Fruit fly (Drosophila melanogaster) whole organism, adult: Measurements from ENCODE around the gene CG43078.

Experiments
- CG11617 ChIP-seq: fragments of 200-800 bp; sonication (Bioruptor generic); optimal IDR thresholded peaks from 2 replicates; lab custom pipeline; 2017; ENCODE audit warnings: mild to moderate bottlenecking, missing biosample characterization, missing genetic modification reagents, missing genetic modification characterization
- CG12768 ChIP-seq: fragments of 200-800 bp; sonication (Bioruptor generic); optimal IDR thresholded peaks from 2 replicates; lab custom pipeline; 2017; ENCODE audit warnings: missing biosample characterization, missing genetic modification characterization, mild to moderate bottlenecking, moderate library complexity, missing genetic modification reagents
- CG14711 ChIP-seq: fragments of 200-800 bp; sonication (Bioruptor generic); optimal IDR thresholded peaks from 2 replicates; lab custom pipeline; 2018; ENCODE audit warnings: missing biosample characterization, mild to moderate bottlenecking, missing genetic modification characterization, moderate library complexity
- CG1620 ChIP-seq: fragments of 200-800 bp; sonication (Bioruptor generic); optimal IDR thresholded peaks from 2 replicates; lab custom pipeline; 2016; ENCODE audit warnings: missing biosample characterization, missing genetic modification characterization
- CG33017 ChIP-seq: fragments of 200-800 bp; sonication (Bioruptor generic); optimal IDR thresholded peaks from 2 replicates; lab custom pipeline; 2018; ENCODE audit warnings: missing biosample characterization, mild to moderate bottlenecking, missing genetic modification characterization, moderate library complexity
- CG5204 ChIP-seq: fragments of 200-800 bp; sonication (Bioruptor generic); optimal IDR thresholded peaks from 2 replicates; lab custom pipeline; 2016; ENCODE audit warnings: missing biosample characterization, missing genetic modification characterization
- CG7045 ChIP-seq: fragments of 200-800 bp; sonication (Bioruptor generic); optimal IDR thresholded peaks from 2 replicates; lab custom pipeline; 2017; ENCODE audit warnings: missing biosample characterization, mild to moderate bottlenecking, missing genetic modification characterization
- CG7101 ChIP-seq: fragments of 200-800 bp; sonication (Bioruptor generic); optimal IDR thresholded peaks from 2 replicates; lab custom pipeline; 2018; ENCODE audit warnings: missing biosample characterization, mild to moderate bottlenecking, missing genetic modification characterization, moderate library complexity
- Clk ChIP-seq: fragments of 200-800 bp; sonication (Bioruptor generic); optimal IDR thresholded peaks from 2 replicates; lab custom pipeline; 2017; ENCODE audit warnings: missing biosample characterization, missing genetic modification characterization
- Crg-1 ChIP-seq: fragments of 200-800 bp; sonication (Bioruptor generic); optimal IDR thresholded peaks from 2 replicates; lab custom pipeline; 2016; ENCODE audit warnings: missing biosample characterization, missing genetic modification characterization
- Hr96 ChIP-seq: fragments of 200-800 bp; sonication (Bioruptor generic); optimal IDR thresholded peaks from 2 replicates; lab custom pipeline; 2016; ENCODE audit warnings: missing biosample characterization, missing genetic modification characterization
- Mnt ChIP-seq: fragments of 200-800 bp; sonication (Bioruptor generic); optimal IDR thresholded peaks from 2 replicates; lab custom pipeline; 2016; ENCODE audit warnings: missing biosample characterization, mild to moderate bottlenecking, missing genetic modification characterization
- bab1 ChIP-seq: fragments of 200-800 bp; sonication (Bioruptor generic); optimal IDR thresholded peaks from 3 replicates; lab custom pipeline; 2019; ENCODE audit warnings: missing biosample characterization, mild to moderate bottlenecking, missing genetic modification characterization, moderate library complexity
- cic ChIP-seq: fragments of 200-800 bp; sonication (Bioruptor generic); optimal IDR thresholded peaks from 2 replicates; lab custom pipeline; 2017; ENCODE audit warnings: missing biosample characterization, mild to moderate bottlenecking, missing genetic modification characterization, moderate library complexity
- cnc ChIP-seq, 2 experiments: fragments of >200 bp; optimal IDR thresholded peaks; 2 replicates each; lab custom pipeline; 2017
- kay ChIP-seq: fragments of 200-800 bp; sonication (Bioruptor generic); peaks from one replicate; lab custom pipeline; 2016; ENCODE audit warnings: missing biosample characterization, missing genetic modification characterization, borderline replicate concordance
- ovo ChIP-seq: fragments of 200-800 bp; sonication (Bioruptor generic); optimal IDR thresholded peaks from 2 replicates; lab custom pipeline; 2016; ENCODE audit warnings: missing biosample characterization, missing genetic modification characterization
- pad ChIP-seq: fragments of 200-800 bp; sonication (Bioruptor generic); optimal IDR thresholded peaks from 3 replicates; lab custom pipeline; 2017; ENCODE audit warnings: missing biosample characterization, missing genetic modification characterization, mild to moderate bottlenecking, moderate library complexity, missing genetic modification reagents
- tj ChIP-seq: fragments of 200-800 bp; sonication (Bioruptor generic); optimal IDR thresholded peaks from 3 replicates; lab custom pipeline; 2017; ENCODE audit warnings: missing biosample characterization, mild to moderate bottlenecking, missing genetic modification characterization, moderate library complexity
- toe ChIP-seq: fragments of 200-800 bp; sonication (Bioruptor generic); optimal IDR thresholded peaks from 2 replicates; lab custom pipeline; 2016; ENCODE audit warnings: missing biosample characterization, missing genetic modification characterization

Gene CG43078

DNA sequence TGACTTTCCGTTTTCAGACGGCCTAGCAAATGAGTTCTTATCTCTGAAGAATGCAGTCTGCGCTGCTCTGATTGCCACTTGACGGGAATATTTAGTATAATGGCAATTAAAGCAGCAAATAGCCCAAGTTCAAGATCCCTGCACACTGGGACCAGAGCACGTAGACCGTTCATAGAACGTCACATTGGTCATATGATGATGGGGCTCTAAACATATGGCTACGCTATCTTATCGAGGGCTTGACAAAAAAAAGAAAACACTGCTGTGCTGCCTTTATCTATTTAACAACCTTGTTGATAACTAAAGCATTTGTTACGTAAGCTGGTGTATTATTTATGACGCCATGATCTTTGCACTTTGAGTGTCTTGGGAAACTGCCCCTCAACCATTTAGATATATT is 4.2 kb downstream of the CG43078 start:
- TF ChIP-seq Clk: no peak
- TF ChIP-seq tj (GFP tag; lab: Kevin White, UChicago): no peak
- peak; percentile 51 for TF ChIP-seq CG33017 (tag; lab: Kevin White, UChicago)
- TF ChIP-seq toe (GFP tag; lab: Kevin White, UChicago): no peak
- no peak for TF ChIP-seq CG7101
- no peak for TF ChIP-seq CG14711
- no peak for TF ChIP-seq pad (GFP tag; lab: Kevin White, UChicago)
- TF ChIP-seq cnc (optimal IDR thresholded peaks at IDR 0.05; lab: Kevin White, UChicago): no peak
- no peak for TF ChIP-seq CG1620 (GFP tag; lab: Kevin White, UChicago)
- peak; percentile 20 for TF ChIP-seq CG7045 (GFP tag; lab: Kevin White, UChicago)
- TF ChIP-seq CG11617: peak; percentile 30
- peak; percentile 88 for TF ChIP-seq kay (GFP tag; lab: Kevin White, UChicago)
- TF ChIP-seq cic (GFP tag; lab: Kevin White, UChicago): peak; percentile 74
- TF ChIP-seq Mnt (GFP tag; lab: Kevin White, UChicago): no peak
- TF ChIP-seq Hr96: peak; percentile 39
- no peak for TF ChIP-seq bab1 (GFP tag; lab: Kevin White, UChicago)
- no peak for TF ChIP-seq CG12768
- no peak for TF ChIP-seq ovo (GFP tag; lab: Kevin White, UChicago)
- no peak for TF ChIP-seq Crg-1 (GFP tag; lab: Kevin White, UChicago)
- TF ChIP-seq CG5204 (GFP tag; lab: Kevin White, UChicago): peak; percentile 47

DNA sequence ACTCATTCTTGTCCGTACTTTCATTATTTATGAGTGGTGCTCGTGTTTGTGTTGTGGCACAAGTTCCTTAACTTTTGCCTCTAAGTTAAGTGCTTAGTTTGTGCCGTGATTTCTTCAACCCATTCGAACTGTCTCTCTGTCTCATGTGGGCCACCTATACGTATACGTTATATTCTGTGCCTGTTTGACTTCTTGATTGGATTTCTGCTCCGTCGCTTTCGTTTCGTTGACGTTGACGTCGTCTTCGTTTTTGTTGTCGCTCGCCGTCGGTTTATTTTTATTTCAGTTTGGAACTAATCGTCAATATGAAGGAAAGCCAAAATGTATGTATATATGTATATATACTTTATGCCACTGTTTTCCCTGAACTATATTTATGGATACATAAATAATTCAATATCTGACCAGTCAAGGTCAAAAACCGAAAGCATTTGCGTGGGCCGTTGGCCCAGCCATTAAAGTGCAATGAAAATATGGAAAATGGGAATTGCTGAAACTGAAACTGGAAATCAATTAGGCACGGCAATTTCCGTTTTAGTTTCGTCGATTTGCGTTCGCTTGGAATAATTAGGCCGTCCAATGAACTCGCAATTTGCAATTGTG is 5.6 kb downstream of the CG43078 start:
- TF ChIP-seq kay (GFP tag; lab: Kevin White, UChicago) (peak; percentile 40), tj (GFP tag; lab: Kevin White, UChicago) (no peak)

dm6 chr3L:8584086-8584485 is 7.5 kb downstream of the CG43078 start:
- TF ChIP-seq Mnt (GFP tag; lab: Kevin White, UChicago): no peak

- peak; percentile 75 for TF ChIP-seq tj (GFP tag; lab: Kevin White, UChicago)
- peak; percentile 97 for TF ChIP-seq Hr96
- peak; percentile 95 for TF ChIP-seq ovo (GFP tag; lab: Kevin White, UChicago)
- TF ChIP-seq pad (GFP tag; lab: Kevin White, UChicago): peak; percentile 91
- no peak for TF ChIP-seq cnc (optimal IDR thresholded peaks at IDR 0.05; lab: Kevin White, UChicago)
- TF ChIP-seq CG11617: peak; percentile 96
- TF ChIP-seq toe (GFP tag; lab: Kevin White, UChicago): peak; percentile 91
- TF ChIP-seq CG5204 (GFP tag; lab: Kevin White, UChicago): peak; percentile 92
- TF ChIP-seq CG14711: peak; percentile 88
- peak; percentile 98 for TF ChIP-seq CG7101
- TF ChIP-seq bab1 (GFP tag; lab: Kevin White, UChicago): peak; percentile 93
- peak; percentile 95 for TF ChIP-seq CG12768
- TF ChIP-seq Crg-1 (GFP tag; lab: Kevin White, UChicago): peak; percentile 97
- TF ChIP-seq CG1620 (GFP tag; lab: Kevin White, UChicago): peak; percentile 97
- TF ChIP-seq CG33017 (tag; lab: Kevin White, UChicago): peak; percentile 91
- no peak for TF ChIP-seq kay (GFP tag; lab: Kevin White, UChicago)
- TF ChIP-seq Clk: peak; percentile 95
- peak; percentile 98 for TF ChIP-seq Mnt (GFP tag; lab: Kevin White, UChicago)
- TF ChIP-seq cic (GFP tag; lab: Kevin White, UChicago): peak; percentile 90
- peak; percentile 95 for TF ChIP-seq CG7045 (GFP tag; lab: Kevin White, UChicago)
These were observed 24.3 kb downstream of the CG43078 start, which contains the start of the genes Nelf-E and RpL14 for dm6 chr3L:8600752-8601433. TSS of gene Nelf-E (minus strand) at chr3L:8600879. TSS of gene RpL14 (plus strand) at chr3L:8601006.

DNA sequence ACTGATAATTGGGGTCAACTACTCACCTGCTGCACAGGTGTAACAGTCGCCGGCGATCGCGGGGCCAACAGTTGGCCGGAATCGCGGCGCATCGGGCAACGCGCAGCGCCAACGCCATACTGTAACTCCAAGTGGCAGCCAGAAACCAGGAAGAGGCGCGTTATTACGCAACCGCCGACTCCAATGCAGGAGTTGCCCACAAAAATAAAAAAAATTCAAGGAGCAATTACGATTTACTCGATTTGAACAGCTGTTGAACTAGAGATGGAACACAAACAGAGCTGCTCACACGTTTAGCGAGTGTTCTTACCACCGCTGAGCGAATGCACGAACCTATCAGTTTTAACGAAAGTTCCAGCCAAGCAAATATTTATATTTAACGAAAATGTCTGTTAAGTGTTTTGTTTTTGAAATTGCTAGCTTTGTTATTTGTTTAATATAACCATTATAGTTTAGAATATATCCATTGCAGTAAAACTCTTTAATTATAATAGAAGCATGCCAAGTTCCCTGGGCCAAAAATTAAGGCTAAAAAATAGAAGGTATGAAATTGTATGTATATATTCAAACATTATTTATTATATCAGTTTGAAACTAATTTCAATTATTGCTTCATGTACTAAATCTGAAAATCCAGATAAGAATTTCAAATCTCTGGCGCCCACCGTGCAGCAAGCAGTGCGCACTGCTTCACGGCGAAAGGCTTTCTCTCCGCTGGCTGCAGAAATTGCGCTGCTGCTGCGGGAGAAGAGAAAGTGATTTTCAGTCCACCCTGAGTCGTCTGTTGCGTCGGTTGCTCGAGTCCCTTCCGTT is 27.5 kb downstream of the CG43078 start, which contains the start of the genes CG5989 and CG6282:
TSS of gene CG5989 (minus strand) at position 270 of the 813 bp plus-strand sequence.
TSS of gene CG6282 (plus strand) at position 778 of the 813 bp plus-strand sequence.
- TF ChIP-seq CG5204 (GFP tag; lab: Kevin White, UChicago) (peak; percentile 45), CG7045 (GFP tag; lab: Kevin White, UChicago) (peak; percentile 49), bab1 (GFP tag; lab: Kevin White, UChicago) (no peak), kay (GFP tag; lab: Kevin White, UChicago) (no peak), Hr96 (peak; percentile 7), toe (GFP tag; lab: Kevin White, UChicago) (peak; percentile 12), CG33017 (tag; lab: Kevin White, UChicago) (peak; percentile 9), CG7101 (peak; percentile 5), CG1620 (GFP tag; lab: Kevin White, UChicago) (no peak), pad (GFP tag; lab: Kevin White, UChicago) (no peak), CG14711 (peak; percentile 81), Mnt (GFP tag; lab: Kevin White, UChicago) (peak; percentile 31), cic (GFP tag; lab: Kevin White, UChicago) (no peak), tj (GFP tag; lab: Kevin White, UChicago) (no peak), CG12768 (no peak), cnc (optimal IDR thresholded peaks at IDR 0.05; lab: Kevin White, UChicago) (no peak)
